Fruit fly (Drosophila melanogaster): ENCODE results near the gene cdi.
A peak's percentile ranks its signal among the peaks of the same experiment; 100 is the strongest.

cdi gene

DNA sequence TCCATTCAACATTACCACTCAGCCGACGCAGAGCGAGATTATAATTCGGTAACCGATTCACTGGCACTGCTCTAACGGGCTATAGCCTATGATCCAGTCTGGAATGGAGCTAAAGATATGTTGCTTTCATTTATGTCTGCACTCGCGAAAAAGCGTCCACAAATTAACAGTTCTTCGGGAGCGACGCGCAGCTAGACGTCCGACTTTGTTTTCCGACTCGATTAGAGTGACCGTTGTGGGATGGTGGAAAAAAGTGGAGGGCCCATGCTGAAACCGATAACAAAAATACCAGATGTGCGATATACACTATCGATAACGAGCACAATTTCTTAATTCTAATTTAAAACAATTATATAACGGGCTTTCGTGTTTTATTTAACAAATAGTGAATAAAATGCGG, at the start of gene cdi:
TSS of gene cdi (minus strand) at position 232 of the 400 bp plus-strand sequence.
- TF ChIP-seq CG8478 (optimal IDR thresholded peaks at IDR 0.05) = no peak
- peak in 1 of 2 experiments; percentile 2 for TF ChIP-seq CTCF (optimal IDR thresholded peaks at IDR 0.05)

DNA sequence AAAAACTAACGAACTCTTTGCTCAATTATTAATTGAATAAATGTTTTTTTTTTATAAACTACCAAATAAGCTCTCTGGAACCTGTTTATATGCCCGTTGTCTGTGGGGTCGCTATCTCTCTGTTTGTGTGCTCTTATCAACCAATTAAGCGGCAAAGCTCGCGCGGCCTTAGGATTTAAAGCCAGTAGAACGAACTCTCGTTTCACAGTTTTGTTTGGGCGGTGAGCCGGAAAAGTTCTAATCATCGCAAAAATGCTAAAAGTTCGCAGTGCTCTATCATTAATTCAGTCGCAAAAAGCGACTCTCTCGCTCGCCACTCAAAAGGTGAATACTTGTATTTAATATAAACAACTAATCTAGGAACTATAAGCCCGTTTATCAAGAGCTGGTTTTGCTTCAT, 40.9 kb upstream of the cdi start, which contains the start of gene Cyp12a4:
TSS of gene Cyp12a4 (plus strand) at position 202 of the 400 bp plus-strand sequence.
- TF ChIP-seq CG8478 (optimal IDR thresholded peaks at IDR 0.05) = no peak
- no peak for TF ChIP-seq CTCF (optimal IDR thresholded peaks at IDR 0.05)

DNA sequence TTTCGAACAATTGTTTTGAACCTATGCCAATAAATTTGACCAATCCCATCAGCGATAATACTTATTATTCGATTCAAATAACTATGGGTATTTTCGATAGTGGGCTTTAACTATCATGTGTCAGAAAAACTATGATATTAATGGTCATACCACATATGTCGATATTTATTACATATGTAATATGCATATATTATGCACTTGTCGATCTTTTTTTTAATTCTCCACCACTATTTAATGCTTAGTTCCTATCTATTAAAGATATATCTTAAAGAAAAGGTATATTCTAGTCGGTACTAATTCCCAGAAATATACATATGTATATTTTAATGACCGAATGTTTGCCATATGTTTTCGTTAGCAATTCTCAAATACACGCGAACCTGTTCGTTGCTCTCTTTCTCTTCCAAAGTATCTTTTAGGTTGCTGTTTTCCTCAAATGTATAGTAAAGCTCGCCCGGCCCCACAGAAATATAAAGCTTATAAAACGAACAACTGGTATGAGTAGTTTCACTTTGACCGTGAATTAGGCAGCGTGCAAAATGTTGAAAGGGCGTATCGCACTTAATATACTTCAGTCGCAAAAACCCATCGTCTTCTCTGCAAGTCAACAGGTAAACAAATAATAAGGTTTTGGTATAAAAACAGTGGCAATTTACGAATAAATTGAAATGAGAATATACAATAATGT, 38.2 kb upstream of the cdi start, which contains the start of gene Cyp12a5:
TSS of gene Cyp12a5 (plus strand) at position 503 of the 688 bp plus-strand sequence.
- TF ChIP-seq CTCF (optimal IDR thresholded peaks at IDR 0.05) = no peak
- no peak for TF ChIP-seq CG8478 (optimal IDR thresholded peaks at IDR 0.05)

DNA sequence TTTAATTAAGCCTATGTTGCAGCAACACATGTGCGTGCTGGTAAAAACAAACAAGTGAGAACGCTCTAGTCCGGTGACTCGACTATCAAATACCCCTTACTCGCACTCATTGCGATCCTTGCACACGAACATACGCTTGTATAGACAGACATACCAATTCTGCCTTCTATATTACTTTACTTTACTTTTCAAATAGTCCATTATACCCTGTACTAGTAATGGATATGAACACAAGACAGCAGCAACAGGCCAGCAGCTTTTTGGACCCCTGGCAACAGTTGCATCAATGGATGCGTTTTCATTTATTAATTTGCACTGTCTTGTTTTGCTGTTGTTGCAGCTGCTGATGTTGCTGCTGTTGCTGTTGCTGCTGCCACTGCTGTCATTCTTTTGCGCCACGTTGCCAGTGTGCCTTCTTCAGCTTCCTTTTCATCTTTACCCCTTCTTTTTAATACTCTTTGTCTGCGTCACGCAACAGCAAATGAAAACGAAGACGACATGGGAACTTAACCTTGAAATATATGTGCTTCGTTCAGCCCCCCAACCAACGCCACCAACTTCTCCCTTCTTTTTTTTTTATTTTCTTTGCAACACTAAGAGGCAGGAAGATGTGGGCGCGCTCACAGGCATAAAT, 24.6 kb upstream of the cdi start:
- TF ChIP-seq CTCF (optimal IDR thresholded peaks at IDR 0.05) (no peak), CG8478 (optimal IDR thresholded peaks at IDR 0.05) (no peak)

DNA sequence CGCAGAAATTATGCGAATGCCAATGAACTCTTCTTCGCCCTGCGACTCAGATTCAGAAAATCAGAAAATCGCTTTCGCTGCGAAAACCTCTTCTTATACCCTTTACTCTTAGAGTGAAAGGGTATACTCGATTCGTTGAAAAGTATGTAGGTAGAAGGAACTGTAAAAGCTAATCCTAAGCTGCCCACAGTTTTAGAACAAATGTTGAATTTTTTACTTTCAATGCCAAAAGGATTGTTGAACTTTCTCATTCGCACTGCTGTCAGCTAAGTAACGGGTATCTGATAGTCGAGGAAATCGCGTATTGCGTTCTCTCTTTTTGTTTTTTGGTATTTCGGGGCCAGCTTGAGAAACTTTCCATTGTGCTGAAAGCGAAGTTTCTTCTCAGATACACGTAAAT, 19.8 kb upstream of the cdi start:
- TF ChIP-seq CTCF (optimal IDR thresholded peaks at IDR 0.05) (no peak), CG8478 (optimal IDR thresholded peaks at IDR 0.05) (no peak)

DNA sequence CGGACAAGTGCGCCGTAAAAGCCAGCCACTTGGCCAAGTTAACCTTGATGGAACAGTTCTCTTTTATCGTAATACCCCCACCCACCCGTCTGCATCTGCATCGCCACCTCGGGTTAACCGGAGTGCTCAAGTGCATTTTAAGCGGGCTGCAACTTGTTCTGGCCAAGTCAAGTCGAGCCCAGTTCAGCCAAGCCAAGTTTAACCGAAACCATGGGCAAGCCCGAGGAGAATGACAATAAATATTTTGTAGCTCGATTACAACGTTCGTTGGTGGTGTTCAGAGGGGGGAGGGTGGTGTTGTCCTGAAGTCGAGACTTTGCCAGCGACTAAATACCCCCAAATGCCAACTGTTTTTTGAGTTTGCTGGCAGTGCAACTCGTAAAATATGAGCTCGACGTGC, 18.3 kb upstream of the cdi start:
- no peak for TF ChIP-seq CG8478 (optimal IDR thresholded peaks at IDR 0.05)
- TF ChIP-seq CTCF (optimal IDR thresholded peaks at IDR 0.05) = no peak

DNA sequence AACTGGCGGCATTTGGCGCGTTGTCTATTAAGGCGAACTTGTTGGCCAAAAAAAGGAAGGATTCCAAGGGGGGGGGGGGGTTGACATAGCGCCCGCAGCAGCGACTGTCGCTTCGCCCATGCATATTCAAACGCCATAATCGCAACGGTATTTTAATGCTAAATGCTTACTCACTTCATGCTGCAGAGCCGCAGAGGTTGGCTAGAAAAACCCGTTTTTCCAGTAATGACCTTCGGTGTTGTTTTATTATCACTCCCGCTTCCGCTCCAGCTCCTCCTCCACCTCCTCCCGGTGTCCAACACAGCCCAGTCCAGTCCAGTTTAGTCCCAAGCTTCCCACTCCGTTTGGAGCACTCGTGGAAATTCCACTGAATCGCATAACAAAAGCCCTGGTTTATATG, 17.1 kb upstream of the cdi start:
- no peak for TF ChIP-seq CG8478 (optimal IDR thresholded peaks at IDR 0.05)
- TF ChIP-seq CTCF (optimal IDR thresholded peaks at IDR 0.05) = no peak

DNA sequence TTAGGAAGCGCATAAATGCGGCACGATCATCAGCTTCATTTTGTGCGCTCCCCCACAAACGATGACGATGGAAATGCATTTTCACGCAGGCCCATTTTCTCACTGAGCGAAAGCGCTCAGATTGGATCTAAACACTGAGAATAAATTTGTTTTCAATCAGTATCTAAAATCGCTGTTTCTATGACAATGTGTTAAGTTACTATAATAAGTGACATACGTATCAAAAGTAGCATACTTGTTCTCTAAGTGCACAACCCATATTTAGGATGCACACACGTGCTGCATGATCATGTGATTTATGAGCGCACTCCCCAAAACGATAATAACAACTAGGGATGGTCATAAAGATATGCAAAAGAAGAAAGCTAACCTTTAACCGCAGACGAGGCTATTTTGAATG, 14.1 kb upstream of the cdi start:
- TF ChIP-seq CTCF (optimal IDR thresholded peaks at IDR 0.05) (no peak), CG8478 (optimal IDR thresholded peaks at IDR 0.05) (no peak)

DNA sequence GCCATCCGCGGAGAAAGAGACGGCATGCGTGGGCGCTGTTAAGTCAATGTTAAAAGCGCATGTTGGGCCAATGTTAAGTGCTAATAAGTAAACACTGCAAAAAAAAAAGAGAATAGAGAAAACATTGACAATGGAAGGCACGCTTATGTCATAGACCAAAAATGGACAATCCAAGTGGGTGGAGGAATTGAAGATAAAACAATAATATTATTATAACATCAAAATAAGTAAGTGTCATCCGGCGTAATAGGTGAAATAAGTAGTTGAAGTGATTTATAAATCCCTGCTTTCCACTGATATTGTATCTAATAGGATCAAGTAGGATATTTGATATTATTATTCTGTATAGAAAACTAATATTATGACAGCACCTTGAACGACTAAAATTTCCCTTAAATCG, 13.0 kb upstream of the cdi start:
- TF ChIP-seq CTCF (optimal IDR thresholded peaks at IDR 0.05) (no peak), CG8478 (optimal IDR thresholded peaks at IDR 0.05) (no peak)

DNA sequence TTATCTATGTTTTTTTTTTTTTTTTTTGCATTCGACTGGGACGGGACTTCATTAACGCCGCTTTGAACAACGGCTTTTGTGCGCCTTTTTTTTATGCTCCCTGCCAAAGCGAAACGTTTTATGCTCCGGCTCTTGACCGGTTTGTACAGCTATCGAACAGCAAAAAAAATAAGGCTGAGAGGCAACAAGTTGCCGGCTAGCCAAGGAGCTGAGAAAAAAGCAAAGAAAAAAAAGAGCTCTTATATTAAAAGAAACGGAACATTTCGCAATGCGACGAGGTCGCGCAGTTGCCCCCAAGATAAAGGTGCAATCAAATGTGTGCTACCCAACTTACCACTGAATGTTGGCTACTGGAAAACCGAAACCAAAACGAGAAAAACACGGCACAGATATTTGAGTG, 12.4 kb upstream of the cdi start:
- TF ChIP-seq CG8478 (optimal IDR thresholded peaks at IDR 0.05) (no peak), CTCF (optimal IDR thresholded peaks at IDR 0.05) (no peak)

DNA sequence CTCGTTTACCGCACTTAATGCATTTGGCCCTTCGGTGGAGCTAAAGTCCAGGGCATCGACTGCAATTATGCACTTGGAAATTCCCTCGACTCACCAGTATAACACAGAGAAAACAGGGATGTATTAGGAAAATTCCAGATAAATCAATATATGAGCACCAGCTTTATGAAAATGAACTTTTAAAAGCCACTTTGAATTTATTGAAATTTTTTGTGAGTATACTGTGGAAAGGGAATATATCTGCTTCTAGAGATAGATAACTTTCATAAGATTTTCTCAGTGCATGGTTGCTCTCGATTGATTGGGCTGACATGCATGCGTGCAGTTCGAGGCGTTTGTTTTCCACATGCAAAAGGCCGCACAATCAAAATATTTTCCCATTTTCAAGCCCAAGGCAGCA, 11.8 kb upstream of the cdi start:
- no peak for TF ChIP-seq CTCF (optimal IDR thresholded peaks at IDR 0.05)
- no peak for TF ChIP-seq CG8478 (optimal IDR thresholded peaks at IDR 0.05)

DNA sequence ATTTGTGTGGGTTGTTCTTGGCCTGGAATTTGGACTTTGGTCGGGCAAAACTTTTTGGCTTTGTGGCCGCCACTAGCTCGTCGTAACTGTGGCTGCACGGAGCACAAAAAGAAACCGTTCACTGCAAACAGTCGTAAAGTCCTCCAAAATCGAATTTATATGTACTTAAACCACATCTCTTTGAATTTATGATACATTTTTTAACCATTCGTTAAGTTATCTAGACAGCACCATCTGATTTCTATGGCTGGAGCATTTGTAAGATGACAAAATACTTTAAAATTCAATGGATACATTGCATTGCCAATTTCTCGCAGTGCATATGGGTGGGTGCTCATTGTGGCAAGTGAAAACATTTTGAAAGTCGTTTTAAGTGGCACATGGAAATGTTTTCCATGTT, 10.1 kb upstream of the cdi start:
- TF ChIP-seq CTCF (optimal IDR thresholded peaks at IDR 0.05) = no peak
- TF ChIP-seq CG8478 (optimal IDR thresholded peaks at IDR 0.05) = no peak

DNA sequence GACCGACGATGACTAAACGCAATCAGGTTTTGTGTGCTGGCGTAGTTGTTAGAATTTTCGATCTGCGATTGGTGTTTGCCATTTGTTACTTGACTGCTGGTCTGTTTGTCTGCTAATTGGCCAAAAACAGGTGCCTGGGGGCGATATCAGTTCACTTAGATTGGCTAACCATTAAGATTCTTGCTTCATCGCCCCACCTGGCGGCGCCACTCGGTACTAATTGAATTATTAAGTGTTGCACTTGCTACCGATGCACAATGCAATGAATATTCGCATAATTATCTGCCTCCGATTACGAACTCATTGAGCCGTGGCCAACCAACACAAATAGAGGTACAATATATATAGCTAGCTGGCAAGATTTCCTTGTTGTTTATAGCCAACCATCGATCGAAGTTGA, 9.1 kb upstream of the cdi start:
- TF ChIP-seq CG8478 (optimal IDR thresholded peaks at IDR 0.05) = no peak
- TF ChIP-seq CTCF (optimal IDR thresholded peaks at IDR 0.05) = peak; percentile 63 to 66

DNA sequence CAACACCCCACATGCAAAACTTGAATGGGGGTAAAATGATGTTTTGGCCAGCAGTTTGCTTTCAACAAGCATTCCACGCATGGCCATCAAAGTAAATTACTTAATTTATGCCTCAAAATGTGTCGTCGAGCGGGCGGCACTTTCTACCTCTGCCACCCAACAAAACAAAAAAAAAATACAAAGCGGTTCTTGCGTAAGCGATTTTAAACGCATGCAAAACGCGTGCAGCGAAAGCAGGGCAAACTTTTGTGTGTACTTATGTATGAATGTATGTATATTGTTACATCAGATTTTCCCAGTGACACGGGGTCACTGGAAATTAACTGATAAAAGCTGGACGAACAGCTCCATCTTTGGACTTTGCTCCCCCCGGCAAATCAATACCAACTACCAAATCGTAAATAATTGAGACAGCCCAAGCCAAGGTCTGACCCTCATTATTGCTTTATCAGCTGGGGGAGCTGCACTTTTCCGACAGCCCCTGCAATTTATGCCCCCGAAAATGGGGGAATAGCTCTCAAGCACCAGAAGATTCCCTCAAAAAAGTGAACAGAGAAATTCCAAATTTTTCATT, 7.3 kb upstream of the cdi start:
- no peak for TF ChIP-seq CTCF (optimal IDR thresholded peaks at IDR 0.05)
- no peak for TF ChIP-seq CG8478 (optimal IDR thresholded peaks at IDR 0.05)

DNA sequence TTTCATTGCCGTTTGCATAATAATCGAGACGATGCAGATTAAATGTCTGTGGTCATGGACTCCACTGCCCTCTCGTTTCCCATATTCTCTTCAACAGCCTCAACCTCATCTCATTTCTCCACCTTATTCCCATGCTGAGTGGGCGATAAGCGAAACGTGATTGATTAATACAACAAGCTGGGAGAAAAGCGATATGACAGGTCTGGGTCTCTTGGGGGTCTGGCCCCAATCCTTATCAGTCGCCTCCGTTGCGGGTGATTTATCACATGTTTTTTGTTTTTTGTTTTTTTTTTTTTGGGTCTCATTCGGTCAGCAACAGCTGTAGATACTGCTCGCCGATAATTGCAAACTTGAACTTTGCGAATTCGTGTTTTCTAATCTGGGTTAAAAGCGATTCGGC, 6.0 kb upstream of the cdi start:
- no peak for TF ChIP-seq CTCF (optimal IDR thresholded peaks at IDR 0.05)
- TF ChIP-seq CG8478 (optimal IDR thresholded peaks at IDR 0.05) = no peak

DNA sequence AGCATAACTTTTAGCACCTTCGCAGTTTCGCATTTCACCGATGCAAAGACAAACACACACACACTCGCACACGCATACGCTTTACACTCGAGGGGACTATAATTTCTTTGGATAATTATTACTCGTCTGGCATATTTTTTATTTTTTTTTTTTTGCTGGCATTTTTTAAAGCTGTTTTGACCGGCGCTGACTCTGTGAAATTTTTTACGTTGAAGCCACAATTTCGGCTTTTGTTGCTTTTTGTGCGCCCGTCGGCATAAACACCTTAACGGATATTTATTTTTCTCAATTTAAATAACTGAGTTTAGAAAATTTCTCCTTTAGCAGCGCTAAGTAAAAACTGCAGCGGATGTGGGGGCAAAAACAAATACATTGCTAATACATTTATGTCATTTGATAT, 4.2 kb upstream of the cdi start:
- no peak for TF ChIP-seq CG8478 (optimal IDR thresholded peaks at IDR 0.05)
- no peak for TF ChIP-seq CTCF (optimal IDR thresholded peaks at IDR 0.05)
